Worm (Caenorhabditis elegans) whole organism, mixed stage, embryonic: ENCODE results near the gene mpk-1.
A peak's percentile ranks its signal among the peaks of the same experiment; 100 is the strongest.

Source experiments
- lsy-2 ChIP-seq: fragments of 150-350 bp; optimal IDR thresholded peaks from 2 replicates; lab custom pipeline; 2014; ENCODE audit warnings: missing biosample characterization, missing genetic modification characterization
- mab-5 ChIP-seq: fragments of 150-350 bp; optimal IDR thresholded peaks from 2 replicates; lab custom pipeline; 2014; ENCODE audit warnings: missing biosample characterization, missing genetic modification characterization
- nhr-28 ChIP-seq: fragments of 150-350 bp; optimal IDR thresholded peaks from 2 replicates; lab custom pipeline; 2014; ENCODE audit warnings: missing biosample characterization, missing genetic modification characterization

DNA sequence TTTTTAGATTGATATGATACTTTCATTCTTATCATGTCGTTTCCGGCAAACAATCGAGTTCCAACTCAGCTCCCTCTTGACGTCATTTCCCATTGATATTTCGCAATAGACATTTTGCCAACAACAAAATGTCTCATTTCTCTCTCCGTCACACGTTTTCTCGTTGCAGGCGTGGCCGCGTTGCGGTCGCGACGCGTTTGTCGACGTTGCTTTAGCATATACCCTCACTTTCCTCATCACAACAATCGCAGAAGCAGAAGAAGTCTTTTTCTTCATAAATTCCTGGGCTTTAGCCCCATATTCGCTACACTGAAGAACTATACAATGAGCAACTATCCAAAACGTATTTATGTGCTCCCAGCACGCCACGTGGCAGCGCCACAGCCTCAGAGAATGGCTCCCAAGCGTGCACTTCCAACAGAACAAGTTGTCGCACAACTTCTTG lies 34.2 kb downstream of the mpk-1 start, which contains the start of gene xbp-1:
- TF ChIP-seq lsy-2 (peak; percentile 77), nhr-28 (tag; lab: Kevin White, UChicago) (no peak), mab-5 (tag; lab: Kevin White, UChicago) (peak; percentile 8)
